Fruit fly (Drosophila melanogaster) whole organism, wandering third instar larva: Measurements from ENCODE around the gene mRpL27.

ENCODE experiments used
- Abd-B ChIP-seq: fragments of >200 bp; optimal IDR thresholded peaks from 2 replicates; lab custom pipeline; 2017; ENCODE audit warnings: missing biosample characterization, missing genetic modification characterization
- CG32264 ChIP-seq: fragments of 200-800 bp; sonication (Bioruptor generic); optimal IDR thresholded peaks from 2 replicates; lab custom pipeline; 2016; ENCODE audit warnings: missing biosample characterization, missing genetic modification characterization
- CrebA ChIP-seq: fragments of 200-800 bp; sonication (Bioruptor generic); optimal IDR thresholded peaks from 2 replicates; lab custom pipeline; 2016; ENCODE audit warnings: missing biosample characterization, mild to moderate bottlenecking, missing genetic modification characterization, borderline replicate concordance
- Jra ChIP-seq: sonication (Bioruptor generic); optimal IDR thresholded peaks from 2 replicates; lab custom pipeline; 2016; ENCODE audit warnings: missing biosample characterization, missing genetic modification characterization
- Mio ChIP-seq: sonication (Bioruptor generic); optimal IDR thresholded peaks from 2 replicates; lab custom pipeline; 2016; ENCODE audit warnings: missing biosample characterization, missing genetic modification characterization
- Sp1 ChIP-seq: fragments of 200-800 bp; sonication (Bioruptor generic); optimal IDR thresholded peaks from 3 replicates; lab custom pipeline; 2019; ENCODE audit warnings: missing biosample characterization, mild to moderate bottlenecking, missing genetic modification characterization, moderate library complexity
- dl ChIP-seq, 2 experiments: fragments of 175-275, 200-275 bp in 1 of 2; fragments of 200-275 bp in 1 of 2; sonication (Bioruptor generic); optimal IDR thresholded peaks; lab custom pipeline; 2018; ENCODE audit warnings: mild to moderate bottlenecking in 2 of 2, missing biosample characterization in 2 of 2, missing genetic modification characterization in 2 of 2, moderate library complexity in 2 of 2; ENCODE audit not compliant: partially characterized antibody in 2 of 2, insufficient read depth in 1 of 2
- h ChIP-seq: fragments of 200-800 bp; sonication (Bioruptor generic); optimal IDR thresholded peaks from 3 replicates; lab custom pipeline; 2016; ENCODE audit warnings: missing biosample characterization, mild to moderate bottlenecking, missing genetic modification characterization
- psq ChIP-seq: fragments of 200-800 bp; sonication (Bioruptor generic); optimal IDR thresholded peaks from 3 replicates; lab custom pipeline; 2017; ENCODE audit warnings: missing biosample characterization, mild to moderate bottlenecking, missing genetic modification characterization, moderate library complexity
- usp ChIP-seq: fragments of >200 bp; optimal IDR thresholded peaks from 2 replicates; lab custom pipeline; 2017; ENCODE audit warnings: missing biosample characterization, missing genetic modification characterization

DNA sequence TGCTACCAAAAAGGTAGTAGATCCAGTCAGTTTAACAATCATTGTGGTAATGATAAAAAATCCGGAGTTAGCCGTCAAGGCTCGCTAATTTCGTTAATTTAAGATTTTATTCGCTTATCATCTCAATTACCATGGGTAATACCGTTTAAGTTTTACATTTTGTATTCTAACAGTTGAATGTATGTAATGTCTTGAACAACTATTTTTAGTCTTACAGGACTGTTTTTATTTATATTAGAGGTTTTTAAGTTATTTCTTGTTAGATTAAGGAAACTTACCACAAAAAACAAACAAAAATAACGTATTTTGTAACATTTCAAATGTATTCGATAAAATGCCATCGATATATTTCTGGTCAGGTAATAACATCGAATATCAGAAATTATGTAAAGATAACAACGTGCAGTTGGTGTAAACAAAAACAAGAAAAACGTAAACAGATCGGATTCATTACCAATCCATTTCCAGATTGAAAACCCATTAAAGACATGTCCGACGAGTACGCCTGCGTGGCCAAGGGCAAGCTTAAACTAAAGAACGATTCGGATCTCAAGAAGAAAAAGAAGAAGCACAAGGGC lies 17.3 kb downstream of the mRpL27 start, which contains the start of the genes Sfp24F and CG15432:
- no peak for TF ChIP-seq usp
- no peak for TF ChIP-seq Mio (GFP tag; lab: Kevin White, UChicago)
- TF ChIP-seq dl (GFP tag; optimal IDR thresholded peaks at IDR 0.05; lab: Kevin White, UChicago; ENCODE audit: insufficient read depth in 1 of 2, partially characterized antibody in 2 of 2) = no peak
- no peak for TF ChIP-seq CrebA (GFP tag; lab: Kevin White, UChicago)
- TF ChIP-seq Abd-B (GFP tag; lab: Kevin White, UChicago) = no peak
- no peak for TF ChIP-seq psq (GFP tag; lab: Kevin White, UChicago)
- no peak for TF ChIP-seq Jra (GFP tag; lab: Kevin White, UChicago)
- no peak for TF ChIP-seq h (GFP tag; lab: Kevin White, UChicago)
- TF ChIP-seq CG32264 = no peak
- no peak for TF ChIP-seq Sp1 (GFP tag; lab: Kevin White, UChicago)
